Fruit fly (Drosophila melanogaster) whole organism, embryonic: ENCODE results near the gene Lsd-1.

Source experiments
- Asciz ChIP-seq: fragments of 200-800 bp; sonication (Bioruptor generic); optimal IDR thresholded peaks from 2 replicates; lab custom pipeline; 2017; ENCODE audit warnings: missing biosample characterization, mild to moderate bottlenecking, missing genetic modification characterization, missing genetic modification reagents
- B-H1 ChIP-seq: fragments of 200-800 bp; sonication (Bioruptor generic); IDR thresholded peaks from 3 replicates; pipeline ENCODE4 v1.3.6; 2022; ENCODE audit warnings: missing biosample characterization, missing genetic modification characterization
- CG10543 ChIP-seq: fragments of 200-800 bp; sonication (Bioruptor generic); optimal IDR thresholded peaks from 3 replicates; lab custom pipeline; 2017; ENCODE audit warnings: missing biosample characterization, mild to moderate bottlenecking, missing genetic modification characterization, moderate library complexity
- CG11085 ChIP-seq: fragments of 200-800 bp; sonication (Bioruptor generic); IDR thresholded peaks from 2 replicates; pipeline ENCODE4 v1.3.6; 2022; ENCODE audit warnings: missing biosample characterization, missing genetic modification characterization
- CG11093 ChIP-seq: fragments of 200-800 bp; sonication (Bioruptor generic); IDR thresholded peaks from 3 replicates; pipeline ENCODE4 v1.3.6; 2022; ENCODE audit warnings: missing biosample characterization, missing genetic modification characterization
- CG12299 ChIP-seq: fragments of 200-800 bp; sonication (Bioruptor generic); optimal IDR thresholded peaks from 2 replicates; lab custom pipeline; 2018; ENCODE audit warnings: missing biosample characterization, mild to moderate bottlenecking, missing genetic modification characterization
- CG12744 ChIP-seq: fragments of 200-800 bp; sonication (Bioruptor generic); optimal IDR thresholded peaks from 2 replicates; lab custom pipeline; 2016; ENCODE audit warnings: missing biosample characterization, missing genetic modification characterization
- CG13123 ChIP-seq: fragments of 200-800 bp; sonication (Bioruptor generic); optimal IDR thresholded peaks from 2 replicates; lab custom pipeline; 2016; ENCODE audit warnings: missing biosample characterization, missing genetic modification characterization
- CG14050 ChIP-seq: fragments of 200-800 bp; sonication (Bioruptor generic); IDR thresholded peaks from 3 replicates; pipeline ENCODE4 v1.3.6; 2022; ENCODE audit warnings: missing biosample characterization, missing genetic modification characterization
- CG1602 ChIP-seq: fragments of 200-800 bp; sonication (Bioruptor generic); optimal IDR thresholded peaks from 3 replicates; lab custom pipeline; 2016; ENCODE audit warnings: missing biosample characterization, missing genetic modification characterization
- CG1832 ChIP-seq: fragments of 200-800 bp; sonication (Bioruptor generic); optimal IDR thresholded peaks from 2 replicates; lab custom pipeline; 2017; ENCODE audit warnings: missing biosample characterization, mild to moderate bottlenecking, missing genetic modification characterization, inconsistent platforms
- CG2199 ChIP-seq: fragments of 200-800 bp; sonication (Bioruptor generic); IDR thresholded peaks from 3 replicates; pipeline ENCODE4 v1.3.6; 2022; ENCODE audit warnings: missing biosample characterization, missing genetic modification characterization
- CG2202 ChIP-seq: fragments of 200-800 bp; sonication (Bioruptor generic); optimal IDR thresholded peaks from 2 replicates; lab custom pipeline; 2018; ENCODE audit warnings: missing biosample characterization, mild to moderate bottlenecking, missing genetic modification characterization
- CG30020 ChIP-seq: fragments of 200-800 bp; optimal IDR thresholded peaks from 2 replicates; lab custom pipeline; 2019; ENCODE audit warnings: missing biosample characterization, mild to moderate bottlenecking, missing genetic modification characterization, moderate library complexity
- CG30403 ChIP-seq: fragments of 200-800 bp; sonication (Bioruptor generic); optimal IDR thresholded peaks from 3 replicates; lab custom pipeline; 2016; ENCODE audit warnings: missing biosample characterization, missing genetic modification characterization
- CG32532 ChIP-seq: fragments of 200-800 bp; sonication (Bioruptor generic); IDR thresholded peaks from 2 replicates; pipeline ENCODE4 v1.3.6; 2022; ENCODE audit warnings: missing biosample characterization, missing genetic modification characterization
- CG33557 ChIP-seq: fragments of 200-800 bp; sonication (Bioruptor generic); optimal IDR thresholded peaks from 2 replicates; lab custom pipeline; 2019; ENCODE audit warnings: missing biosample characterization, mild to moderate bottlenecking, missing genetic modification characterization, moderate library complexity
- CG34376 ChIP-seq: fragments of 200-800 bp; sonication (Bioruptor generic); optimal IDR thresholded peaks from 2 replicates; lab custom pipeline; 2018; ENCODE audit warnings: missing biosample characterization, mild to moderate bottlenecking, missing genetic modification characterization
- CG3995 ChIP-seq: fragments of 200-800 bp; sonication (Bioruptor generic); optimal IDR thresholded peaks from 3 replicates; lab custom pipeline; 2016; ENCODE audit warnings: missing biosample characterization, missing genetic modification characterization
- CG4282 ChIP-seq: fragments of 200-800 bp; sonication (Bioruptor generic); optimal IDR thresholded peaks from 2 replicates; lab custom pipeline; 2016; ENCODE audit warnings: missing biosample characterization, missing genetic modification characterization
- CG4617 ChIP-seq: fragments of 200-800 bp; sonication (Bioruptor generic); optimal IDR thresholded peaks from 3 replicates; lab custom pipeline; 2016; ENCODE audit warnings: missing biosample characterization, missing genetic modification characterization, borderline replicate concordance
- CG6683 ChIP-seq: fragments of 200-800 bp; sonication (Bioruptor generic); optimal IDR thresholded peaks from 2 replicates; lab custom pipeline; 2017; ENCODE audit warnings: missing biosample characterization, mild to moderate bottlenecking, missing genetic modification characterization, missing genetic modification reagents
- CG7928 ChIP-seq: fragments of 200-800 bp; sonication (Bioruptor generic); optimal IDR thresholded peaks from 2 replicates; lab custom pipeline; 2017; ENCODE audit warnings: missing biosample characterization, mild to moderate bottlenecking, missing genetic modification characterization
- CG9727 ChIP-seq: fragments of 200-800 bp; sonication (Bioruptor generic); optimal IDR thresholded peaks from 3 replicates; lab custom pipeline; 2017; ENCODE audit warnings: missing biosample characterization, mild to moderate bottlenecking, missing genetic modification characterization
- Dp ChIP-seq: fragments of 200-800 bp; sonication (Bioruptor generic); optimal IDR thresholded peaks from 2 replicates; lab custom pipeline; 2018; ENCODE audit warnings: missing biosample characterization, mild to moderate bottlenecking, missing genetic modification characterization, moderate library complexity
- E2f1 ChIP-seq: fragments of 200-800 bp; sonication (Bioruptor generic); IDR thresholded peaks from 2 replicates; pipeline ENCODE4 v1.3.6; 2022; ENCODE audit warnings: missing biosample characterization, missing genetic modification characterization
- ERR ChIP-seq: fragments of 200-800 bp; sonication (Bioruptor generic); optimal IDR thresholded peaks from 2 replicates; lab custom pipeline; 2016; ENCODE audit warnings: missing biosample characterization, missing genetic modification characterization
- Hmx ChIP-seq: fragments of 200-800 bp; sonication (Bioruptor generic); optimal IDR thresholded peaks from 2 replicates; lab custom pipeline; 2016; ENCODE audit warnings: missing biosample characterization, missing genetic modification characterization
- Lpt ChIP-seq: fragments of >200 bp; optimal IDR thresholded peaks from 2 replicates; lab custom pipeline; 2018; ENCODE audit warnings: missing biosample characterization, missing genetic modification characterization
- Nf-YC ChIP-seq: fragments of 200-800 bp; optimal IDR thresholded peaks from 3 replicates; lab custom pipeline; 2019; ENCODE audit warnings: missing biosample characterization, mild to moderate bottlenecking, missing genetic modification characterization, moderate library complexity
- Oli ChIP-seq: fragments of 200-800 bp; sonication (Bioruptor generic); optimal IDR thresholded peaks from 2 replicates; lab custom pipeline; 2018; ENCODE audit warnings: missing biosample characterization, mild to moderate bottlenecking, missing genetic modification characterization, moderate library complexity
- Ptx1 ChIP-seq: fragments of 200-800 bp; sonication (Bioruptor generic); IDR thresholded peaks from 2 replicates; pipeline ENCODE4 v1.3.6; 2022; ENCODE audit warnings: missing biosample characterization, missing genetic modification characterization
- Rfx ChIP-seq: fragments of 200-800 bp; sonication (Bioruptor generic); IDR thresholded peaks from 2 replicates; pipeline ENCODE4 v1.3.6; 2022; ENCODE audit warnings: missing biosample characterization, missing genetic modification characterization
- Side ChIP-seq: fragments of 200-800 bp; sonication (Bioruptor generic); optimal IDR thresholded peaks from 2 replicates; lab custom pipeline; 2016; ENCODE audit warnings: missing biosample characterization, missing genetic modification characterization
- Sox100B ChIP-seq: fragments of 200-800 bp; sonication (Bioruptor generic); optimal IDR thresholded peaks from 3 replicates; lab custom pipeline; 2018; ENCODE audit warnings: missing biosample characterization, mild to moderate bottlenecking, missing genetic modification characterization
- Taf1 ChIP-seq: fragments of 200-800 bp; sonication (Bioruptor generic); IDR thresholded peaks from 2 replicates; pipeline ENCODE4 v1.3.6; 2022; ENCODE audit warnings: missing biosample characterization, missing genetic modification characterization
- Vsx1 ChIP-seq: fragments of 200-800 bp; sonication (Bioruptor generic); optimal IDR thresholded peaks from 2 replicates; lab custom pipeline; 2017; ENCODE audit warnings: missing biosample characterization, mild to moderate bottlenecking, missing genetic modification characterization, missing genetic modification reagents
- az2 ChIP-seq: fragments of 200-800 bp; sonication (Bioruptor generic); optimal IDR thresholded peaks from 3 replicates; lab custom pipeline; 2016; ENCODE audit warnings: missing biosample characterization, missing genetic modification characterization
- dpn ChIP-seq, 2 experiments: fragments of 200-800 bp; sonication (Bioruptor generic); optimal IDR thresholded peaks; 3 replicates each; lab custom pipeline; 2016; ENCODE audit warnings: missing biosample characterization in 2 of 2, missing genetic modification characterization in 2 of 2
- en ChIP-seq: fragments of 200-800 bp; sonication (Bioruptor generic); optimal IDR thresholded peaks from 2 replicates; lab custom pipeline; 2016; ENCODE audit warnings: missing biosample characterization, missing genetic modification characterization
- fd3F ChIP-seq: fragments of 200-800 bp; sonication (Bioruptor generic); optimal IDR thresholded peaks from 2 replicates; lab custom pipeline; 2018; ENCODE audit warnings: missing biosample characterization, mild to moderate bottlenecking, missing genetic modification characterization, moderate library complexity
- gt ChIP-seq: fragments of 200-800 bp; sonication (Bioruptor generic); IDR thresholded peaks from 2 replicates; pipeline ENCODE4 v1.3.6; 2022; ENCODE audit warnings: missing biosample characterization, missing genetic modification characterization
- pan ChIP-seq, 4 experiments: fragments of >200 bp in 3 of 4; fragments of 200-800 bp in 1 of 4; sonication (Bioruptor generic) in 1 of 4; optimal IDR thresholded peaks in 3 of 4; IDR thresholded peaks in 1 of 4; 2 replicates each; pipeline versions ENCODE4 v1.3.6 to Lab custom; 2017 to 2022; ENCODE audit warnings: missing biosample characterization in 2 of 4, missing genetic modification characterization in 2 of 4, mixed read lengths in 1 of 4
- pita ChIP-seq: fragments of 200-800 bp; sonication (Bioruptor generic); optimal IDR thresholded peaks from 2 replicates; lab custom pipeline; 2017; ENCODE audit warnings: missing biosample characterization, mild to moderate bottlenecking, missing genetic modification characterization
- pum ChIP-seq: fragments of 200-800 bp; sonication (Bioruptor generic); optimal IDR thresholded peaks from 2 replicates; lab custom pipeline; 2016; ENCODE audit warnings: missing biosample characterization, missing genetic modification characterization
- sens ChIP-seq: fragments of 200-800 bp; sonication (Bioruptor generic); peaks from one replicate; lab custom pipeline; 2016; ENCODE audit warnings: missing biosample characterization, missing genetic modification characterization
- sob ChIP-seq: fragments of 200-800 bp; sonication (Bioruptor generic); IDR thresholded peaks from 2 replicates; pipeline ENCODE4 v1.3.6; 2022; ENCODE audit warnings: missing biosample characterization, missing genetic modification characterization
- tll ChIP-seq, 2 experiments: fragments of 200-800 bp in 1 of 2; fragments of >200 bp in 1 of 2; sonication (Bioruptor generic) in 1 of 2; optimal IDR thresholded peaks; 2 replicates each; lab custom pipeline; 2017 to 2019; ENCODE audit warnings: missing biosample characterization in 2 of 2, missing genetic modification characterization in 2 of 2, mild to moderate bottlenecking in 1 of 2, moderate library complexity in 1 of 2
- tna ChIP-seq: fragments of 200-800 bp; sonication (Bioruptor generic); IDR thresholded peaks from 2 replicates; pipeline ENCODE4 v1.3.6; 2022; ENCODE audit warnings: missing biosample characterization, missing genetic modification characterization; ENCODE audit not compliant: partially characterized antibody
- unpg ChIP-seq: fragments of 200-800 bp; sonication (Bioruptor generic); optimal IDR thresholded peaks from 3 replicates; lab custom pipeline; 2018; ENCODE audit warnings: missing biosample characterization, mild to moderate bottlenecking, missing genetic modification characterization, moderate library complexity

Gene Lsd-1

DNA sequence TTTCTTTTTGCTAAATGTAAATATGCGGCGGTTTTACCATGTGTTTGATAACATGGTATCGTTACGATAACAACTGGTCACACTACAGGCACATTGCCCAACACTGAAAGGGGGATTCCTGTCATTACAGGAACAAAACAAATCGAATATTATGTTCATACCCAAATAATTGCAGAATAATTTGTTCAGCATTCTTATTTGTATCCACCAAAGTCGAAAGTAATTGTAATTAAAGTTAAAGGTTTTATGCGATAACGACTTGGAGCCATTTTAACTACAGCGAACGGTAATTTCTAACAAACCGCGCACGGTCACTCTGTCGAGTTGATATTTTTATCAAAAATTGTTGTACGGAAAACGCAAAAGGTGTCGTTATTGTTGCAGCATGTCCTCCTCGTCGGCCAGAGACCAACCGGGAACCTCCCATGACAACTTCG is 3.8 kb downstream of the Lsd-1 start, which contains the start of the genes CG10214 and CG10375 (continued):
- TF ChIP-seq CG7928 (GFP tag; lab: Kevin White, UChicago) = peak; percentile 11
- TF ChIP-seq ERR = peak; percentile 73
- TF ChIP-seq CG30020 = peak; percentile 75
- peak; percentile 53 for TF ChIP-seq CG13123 (GFP tag; lab: Kevin White, UChicago)
- peak; percentile 72 for TF ChIP-seq CG1602 (GFP tag; lab: Kevin White, UChicago)
- peak; percentile 55 for TF ChIP-seq CG12299 (tag; lab: Kevin White, UChicago)
- TF ChIP-seq tll (GFP tag; optimal IDR thresholded peaks at IDR 0.05; lab: Kevin White, UChicago) = peak in 1 of 2 experiments; percentile 14
- peak; percentile 67 for TF ChIP-seq Ptx1
- TF ChIP-seq Hmx (GFP tag; lab: Kevin White, UChicago) = peak; percentile 46
- TF ChIP-seq CG3995 = peak; percentile 72
- TF ChIP-seq CG10543 (GFP tag; lab: Kevin White, UChicago) = peak; percentile 25
- peak; percentile 71 for TF ChIP-seq E2f1 (GFP tag; lab: Robert Waterston, UW)
- TF ChIP-seq pita (GFP tag; lab: Kevin White, UChicago) = no peak
- no peak for TF ChIP-seq CG1832 (GFP tag; lab: Kevin White, UChicago)
- TF ChIP-seq Oli = peak; percentile 35
- TF ChIP-seq Vsx1 (GFP tag; lab: Kevin White, UChicago) = no peak
- TF ChIP-seq CG30403 (GFP tag; lab: Kevin White, UChicago) = peak; percentile 84
- no peak for TF ChIP-seq pan (optimal IDR thresholded peaks at IDR 0.05; lab: Kevin White, UChicago)
- TF ChIP-seq pan (GFP tag; optimal IDR thresholded peaks at IDR 0.05 in 1 of 2, IDR thresholded peaks at IDR 0.05 in 1 of 2) = peak in 1 of 2 experiments; percentile 74
- TF ChIP-seq CG34376 (GFP tag; lab: Kevin White, UChicago) = peak; percentile 67
- TF ChIP-seq CG4617 (GFP tag; lab: Kevin White, UChicago) = peak; percentile 95
- peak; percentile 49 for TF ChIP-seq Dp (GFP tag; lab: Kevin White, UChicago)
- TF ChIP-seq CG12744 (GFP tag; lab: Kevin White, UChicago) = peak; percentile 1
- peak; percentile 78 for TF ChIP-seq pum (GFP tag; lab: Kevin White, UChicago)
- TF ChIP-seq dpn (GFP tag; optimal IDR thresholded peaks at IDR 0.05; lab: Kevin White, UChicago) = peak; percentile 82 to 86
- TF ChIP-seq CG6683 (GFP tag; lab: Kevin White, UChicago) = peak; percentile 48
- peak; percentile 35 for TF ChIP-seq en
- peak; percentile 53 for TF ChIP-seq Nf-YC
- TF ChIP-seq CG32532 (GFP tag; lab: Robert Waterston, UW) = peak; percentile 59; the same call in 1 of the 2 replicates
- peak; percentile 42 for TF ChIP-seq fd3F (GFP tag; lab: Kevin White, UChicago)
- no peak for TF ChIP-seq Lpt
- TF ChIP-seq Sox100B = peak; percentile 49
- peak; percentile 76 for TF ChIP-seq unpg
- peak; percentile 73; the same call in 1 of the 2 replicates for TF ChIP-seq sob (GFP tag; lab: Robert Waterston, UW)
- 0 out of 3 replicates have a peak, but pooled peaks have one; percentile 42 for TF ChIP-seq CG2199
- no peak for TF ChIP-seq Asciz
- TF ChIP-seq az2 (GFP tag; lab: Kevin White, UChicago) = peak; percentile 70
- no peak for TF ChIP-seq gt (GFP tag; lab: Robert Waterston, UW)
- TF ChIP-seq CG2202 = peak; percentile 32
- TF ChIP-seq CG11085 (GFP tag; lab: Robert Waterston, UW) = no peak
- TF ChIP-seq B-H1 (GFP tag; lab: Robert Waterston, UW) = no peak
- TF ChIP-seq Rfx (GFP tag; lab: Robert Waterston, UW) = peak; percentile 75
- TF ChIP-seq CG9727 (GFP tag; lab: Kevin White, UChicago) = peak; percentile 66
- peak; percentile 47 for TF ChIP-seq Taf1
- peak; percentile 49 for TF ChIP-seq CG33557 (GFP tag; lab: Kevin White, UChicago)
- TF ChIP-seq Side (GFP tag; lab: Kevin White, UChicago) = peak; percentile 81
- no peak for TF ChIP-seq CG14050
- peak; percentile 63 for TF ChIP-seq CG4282
- peak; percentile 94 for TF ChIP-seq sens (GFP tag; lab: Kevin White, UChicago)
- TF ChIP-seq tna (GFP tag; lab: Robert Waterston, UW) = no peak
- no peak for TF ChIP-seq CG11093 (GFP tag; lab: Robert Waterston, UW)
